Fruit fly (Drosophila melanogaster): ENCODE data around the gene CG14655.

CG14655 gene

DNA sequence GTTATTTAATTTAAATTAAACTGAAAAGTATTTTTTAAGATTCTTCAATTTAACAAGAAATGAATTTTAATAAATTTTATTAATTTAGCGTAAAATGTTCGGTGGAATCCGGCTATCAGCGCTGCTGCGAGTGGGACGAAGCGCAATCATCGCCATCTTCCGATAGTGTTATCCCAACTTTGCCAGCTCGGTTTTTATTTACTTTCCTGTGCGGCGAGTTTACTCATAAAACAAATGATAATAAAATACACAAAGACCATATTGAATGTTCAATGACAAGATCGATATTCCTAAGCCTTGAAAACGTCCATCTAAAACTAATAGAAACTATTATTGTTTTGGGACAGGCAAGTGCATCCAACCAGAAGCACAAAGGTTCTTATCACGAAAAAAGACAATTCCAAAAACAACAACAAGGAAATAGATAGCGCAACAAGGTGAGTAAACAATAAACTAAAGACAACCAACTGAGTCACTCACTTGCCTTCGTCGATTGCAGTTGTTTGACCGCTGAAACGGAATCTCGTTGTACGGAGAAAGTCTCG is 33.1 kb upstream of the CG14655 start:
- peak; percentile 28 for TF ChIP-seq br (GFP tag; optimal IDR thresholded peaks at IDR 0.05)
- TF ChIP-seq Sp1 (GFP tag; optimal IDR thresholded peaks at IDR 0.05): peak; percentile 37
- no peak for TF ChIP-seq jim (GFP tag; optimal IDR thresholded peaks at IDR 0.05)
- TF ChIP-seq woc (GFP tag; optimal IDR thresholded peaks at IDR 0.05): peak; percentile 51
- TF ChIP-seq usp (GFP tag; optimal IDR thresholded peaks at IDR 0.05): no peak
- TF ChIP-seq CG9705 (GFP tag; optimal IDR thresholded peaks at IDR 0.05): peak; percentile 16
- peak; percentile 37 for TF ChIP-seq CG32264 (GFP tag; optimal IDR thresholded peaks at IDR 0.05)
- TF ChIP-seq dmrt93B (GFP tag; optimal IDR thresholded peaks at IDR 0.05): no peak
- no peak for TF ChIP-seq dsf (GFP tag; optimal IDR thresholded peaks at IDR 0.05; ENCODE audit: borderline replicate concordance)
- TF ChIP-seq brk (GFP tag; optimal IDR thresholded peaks at IDR 0.05): no peak
- no peak for TF ChIP-seq Jra (GFP tag; optimal IDR thresholded peaks at IDR 0.05)
- no peak for TF ChIP-seq dl (GFP tag; optimal IDR thresholded peaks at IDR 0.05; ENCODE audit: insufficient read depth in 1 of 2, partially characterized antibody in 2 of 2)
- no peak for TF ChIP-seq N (GFP tag; optimal IDR thresholded peaks at IDR 0.05)
- peak; percentile 24 for TF ChIP-seq OdsH (GFP tag; optimal IDR thresholded peaks at IDR 0.05)
- no peak for TF ChIP-seq CrebA (GFP tag; optimal IDR thresholded peaks at IDR 0.05; ENCODE audit: borderline replicate concordance)
- no peak for TF ChIP-seq Myc (optimal IDR thresholded peaks at IDR 0.05)
- no peak for TF ChIP-seq Dif (GFP tag; optimal IDR thresholded peaks at IDR 0.05; ENCODE audit: partially characterized antibody)
- TF ChIP-seq Mio (GFP tag; optimal IDR thresholded peaks at IDR 0.05): no peak
- TF ChIP-seq sage (GFP tag; optimal IDR thresholded peaks at IDR 0.05): no peak
- no peak for TF ChIP-seq Vsx2 (GFP tag; optimal IDR thresholded peaks at IDR 0.05; ENCODE audit: partially characterized antibody)
- TF ChIP-seq tai (GFP tag; optimal IDR thresholded peaks at IDR 0.05): peak; percentile 12
- no peak for TF ChIP-seq Dfd (GFP tag; optimal IDR thresholded peaks at IDR 0.05)
- TF ChIP-seq psq (GFP tag; optimal IDR thresholded peaks at IDR 0.05): peak; percentile 19
- TF ChIP-seq ey (GFP tag; optimal IDR thresholded peaks at IDR 0.05): no peak
- no peak for TF ChIP-seq Abd-B (GFP tag; optimal IDR thresholded peaks at IDR 0.05)
- TF ChIP-seq pan (optimal IDR thresholded peaks at IDR 0.05): no peak
- no peak for TF ChIP-seq foxo (GFP tag; optimal IDR thresholded peaks at IDR 0.05)
- no peak for TF ChIP-seq sv (GFP tag; optimal IDR thresholded peaks at IDR 0.05)
- no peak for TF ChIP-seq Hr78 (GFP tag; optimal IDR thresholded peaks at IDR 0.05)
- TF ChIP-seq fru (GFP tag; optimal IDR thresholded peaks at IDR 0.05): peak; percentile 28
- TF ChIP-seq h (GFP tag; optimal IDR thresholded peaks at IDR 0.05): peak; percentile 25
- TF ChIP-seq GATAd (GFP tag; optimal IDR thresholded peaks at IDR 0.05): no peak
- peak; percentile 51 for TF ChIP-seq Hnf4 (GFP tag; optimal IDR thresholded peaks at IDR 0.05)
- TF ChIP-seq HLH106 (tag; optimal IDR thresholded peaks at IDR 0.05): no peak
- TF ChIP-seq lola (GFP tag; optimal IDR thresholded peaks at IDR 0.05): no peak
- peak; percentile 41 for TF ChIP-seq rgr (GFP tag; optimal IDR thresholded peaks at IDR 0.05)
- TF ChIP-seq Hr83 (GFP tag; optimal IDR thresholded peaks at IDR 0.05; ENCODE audit: poor library complexity, severe bottlenecking): peak; percentile 72
- no peak for TF ChIP-seq Rel (GFP tag; optimal IDR thresholded peaks at IDR 0.05)
- peak; percentile 48 for TF ChIP-seq Rel (tag; optimal IDR thresholded peaks at IDR 0.05)

DNA sequence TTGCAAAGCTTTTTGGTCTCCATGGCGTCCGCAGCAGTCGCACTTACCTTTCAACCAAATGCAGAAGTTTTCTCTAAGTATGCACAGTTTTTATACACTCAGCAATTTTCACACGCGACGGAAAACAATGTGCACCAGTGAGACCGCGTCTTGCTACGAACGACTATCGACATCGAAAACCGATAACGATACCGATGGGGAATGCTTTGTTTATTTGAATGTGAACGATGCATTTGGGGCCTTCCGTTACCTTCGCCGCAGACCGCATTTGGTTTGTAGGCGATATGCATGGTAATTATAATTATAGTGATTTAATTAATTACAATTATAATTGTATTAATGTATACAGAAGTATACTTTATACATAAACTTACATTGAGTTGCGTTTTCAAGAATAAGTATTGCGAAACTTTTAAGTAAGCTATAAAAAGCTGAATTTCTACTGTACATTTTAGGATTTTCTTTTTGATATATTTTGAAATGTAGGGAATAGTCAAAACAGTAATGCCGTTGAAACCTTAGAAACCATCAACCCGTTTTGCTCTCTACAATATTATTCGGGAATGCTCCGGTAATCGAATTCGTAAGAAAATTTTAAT is 31.9 kb upstream of the CG14655 start, which contains the start of the genes Hus1-like and ctrip:
Hus1-like (minus strand) TSS at position 161 of the 599 bp plus-strand sequence.
ctrip (minus strand) TSS at position 161 of the 599 bp plus-strand sequence.
- no peak for TF ChIP-seq Rel (GFP tag; optimal IDR thresholded peaks at IDR 0.05)
- TF ChIP-seq Rel (tag; optimal IDR thresholded peaks at IDR 0.05): peak; percentile 54
- TF ChIP-seq rgr (GFP tag; optimal IDR thresholded peaks at IDR 0.05): peak; percentile 31
- no peak for TF ChIP-seq pan (optimal IDR thresholded peaks at IDR 0.05)
- TF ChIP-seq CrebA (GFP tag; optimal IDR thresholded peaks at IDR 0.05; ENCODE audit: borderline replicate concordance): no peak
- TF ChIP-seq Sp1 (GFP tag; optimal IDR thresholded peaks at IDR 0.05): peak; percentile 43
- no peak for TF ChIP-seq dmrt93B (GFP tag; optimal IDR thresholded peaks at IDR 0.05)
- peak; percentile 7 for TF ChIP-seq Myc (optimal IDR thresholded peaks at IDR 0.05)
- no peak for TF ChIP-seq Mio (GFP tag; optimal IDR thresholded peaks at IDR 0.05)
- peak; percentile 9 for TF ChIP-seq HLH106 (tag; optimal IDR thresholded peaks at IDR 0.05)
- TF ChIP-seq OdsH (GFP tag; optimal IDR thresholded peaks at IDR 0.05): peak; percentile 8
- peak; percentile 35 for TF ChIP-seq h (GFP tag; optimal IDR thresholded peaks at IDR 0.05)
- TF ChIP-seq dl (GFP tag; optimal IDR thresholded peaks at IDR 0.05; ENCODE audit: insufficient read depth in 1 of 2, partially characterized antibody in 2 of 2): no peak
- peak; percentile 33 for TF ChIP-seq woc (GFP tag; optimal IDR thresholded peaks at IDR 0.05)

All from whole organism, wandering third instar larva.